Worm (Caenorhabditis elegans) whole organism, early embryonic: ENCODE measurements around the gene C53A5.16.

Experiments
- aly-1 ChIP-seq: sonication (generic microtip); optimal IDR thresholded peaks from 2 replicates; lab custom pipeline; 2016; ENCODE audit warnings: missing genetic modification characterization, missing compliant biosample characterization
- ama-1 ChIP-seq: fragments of 150-350 bp; optimal IDR thresholded peaks from 2 replicates; lab custom pipeline; 2014
- ceh-13 ChIP-seq: fragments of 200-800 bp; sonication (Bioruptor generic); optimal IDR thresholded peaks from 2 replicates; lab custom pipeline; 2018; ENCODE audit warnings: mild to moderate bottlenecking, missing genetic modification characterization, missing compliant biosample characterization
- ceh-36 ChIP-seq: sonication (generic microtip); optimal IDR thresholded peaks from 2 replicates; lab custom pipeline; 2016; ENCODE audit warnings: missing genetic modification characterization, inconsistent platforms, missing compliant biosample characterization
- ets-7 ChIP-seq: sonication (generic microtip); optimal IDR thresholded peaks from 2 replicates; lab custom pipeline; 2016; ENCODE audit warnings: missing genotype, missing genetic modification characterization, missing compliant biosample characterization
- flt-1 ChIP-seq: fragments of 200-800 bp; sonication (Bioruptor generic); IDR thresholded peaks from 2 replicates; pipeline ENCODE4 v1.3.6; 2022; ENCODE audit warnings: missing genetic modification characterization, missing compliant biosample characterization
- pes-1 ChIP-seq: fragments of 200-800 bp; sonication (Bioruptor generic); IDR thresholded peaks from 2 replicates; pipeline ENCODE4 v1.3.6; 2022; ENCODE audit warnings: missing genetic modification reagents, missing genetic modification characterization, missing compliant biosample characterization
- scrt-1 ChIP-seq: fragments of 200-800 bp; sonication (Bioruptor generic); IDR thresholded peaks from 2 replicates; pipeline ENCODE4 v1.3.6; 2022; ENCODE audit warnings: missing genetic modification characterization, missing compliant biosample characterization
- tbx-11 ChIP-seq: fragments of 200-800 bp; sonication (Bioruptor generic); IDR thresholded peaks from 2 replicates; pipeline ENCODE4 v1.3.6; 2022; ENCODE audit warnings: missing genetic modification characterization, missing compliant biosample characterization
- tbx-37 ChIP-seq: fragments of 200-800 bp; sonication (Bioruptor generic); conservative IDR thresholded peaks from 2 replicates; pipeline ENCODE4 v1.3.6; 2022; ENCODE audit warnings: missing genetic modification reagents, missing genetic modification characterization, missing compliant biosample characterization

ce11 chrV:14505745-14506214, 16.6 kb downstream of the C53A5.16 start:
- TF ChIP-seq ets-7 (tag; lab: Kevin White, UChicago) (no peak), ama-1 (lab: Kevin White, UChicago) (no peak), pes-1 (GFP tag; lab: Robert Waterston, UW) (no peak), flt-1 (GFP tag; lab: Robert Waterston, UW) (no peak), tbx-37 (GFP tag; lab: Robert Waterston, UW) (no peak), aly-1 (tag; lab: Kevin White, UChicago) (no peak), ceh-36 (tag; lab: Kevin White, UChicago) (no peak), tbx-11 (GFP tag; lab: Robert Waterston, UW) (no peak), ceh-13 (GFP tag; lab: Kevin White, UChicago) (no peak), scrt-1 (no peak)
